Worm (Caenorhabditis elegans) whole organism, L4 larva: ENCODE measurements around the gene ucp-4.
"Not testable (repeated sequence)": the region's sequence is repeated elsewhere in the genome, so short reads cannot be mapped to it uniquely, and the experiment has no call there.

Experiments used
- D1046.2 ChIP-seq: fragments of 200-800 bp; sonication (Bioruptor generic); IDR thresholded peaks from 2 replicates; pipeline ENCODE4 v1.3.6; 2022; ENCODE audit warnings: missing genetic modification characterization, missing compliant biosample characterization
- F26F4.8 ChIP-seq: fragments of 200-800 bp; sonication (Bioruptor generic); conservative IDR thresholded peaks from 2 replicates; pipeline ENCODE4 v1.3.6; 2022; ENCODE audit warnings: missing genetic modification characterization, missing compliant biosample characterization
- F44E2.7 ChIP-seq: fragments of 200-800 bp; sonication (Bioruptor generic); IDR thresholded peaks from 2 replicates; pipeline ENCODE4 v2.1.2; 2022; ENCODE audit warnings: missing genetic modification characterization, missing compliant biosample characterization
- T26A8.4 ChIP-seq: fragments of 200-800 bp; sonication (Bioruptor generic); IDR thresholded peaks from 2 replicates; pipeline ENCODE4 v1.3.6; 2022; ENCODE audit warnings: missing genetic modification characterization, missing compliant biosample characterization
- Y105C5A.15 ChIP-seq: fragments of 200-800 bp; sonication (Bioruptor generic); IDR thresholded peaks from 2 replicates; pipeline ENCODE4 v1.3.6; 2022; ENCODE audit warnings: missing genetic modification characterization, missing compliant biosample characterization
- Y48G9A.11 ChIP-seq: fragments of 200-800 bp; sonication (Bioruptor generic); IDR thresholded peaks from 2 replicates; pipeline ENCODE4 v1.3.6; 2022; ENCODE audit warnings: missing genetic modification reagents, missing genetic modification characterization, missing compliant biosample characterization
- Y75B8A.6 ChIP-seq: fragments of 200-800 bp; sonication (Bioruptor generic); IDR thresholded peaks from 2 replicates; pipeline ENCODE4 v1.3.6; 2022; ENCODE audit warnings: missing genetic modification reagents, missing genetic modification characterization, missing compliant biosample characterization
- ama-1 ChIP-seq: fragments of 150-350 bp; optimal IDR thresholded peaks from 2 replicates; lab custom pipeline; 2014; ENCODE audit warnings: inconsistent platforms, mixed read lengths
- arid-1 ChIP-seq: fragments of 200-800 bp; sonication (Bioruptor generic); conservative IDR thresholded peaks from 2 replicates; pipeline ENCODE4 v1.3.6; 2022; ENCODE audit warnings: missing genetic modification reagents, missing genetic modification characterization, missing compliant biosample characterization
- attf-4 ChIP-seq: sonication (generic microtip); optimal IDR thresholded peaks from 3 replicates; lab custom pipeline; 2017; ENCODE audit warnings: missing biosample characterization, missing genetic modification characterization
- ceh-20 ChIP-seq: fragments of 200-800 bp; sonication (Bioruptor generic); IDR thresholded peaks from 2 replicates; pipeline ENCODE4 v1.3.6; 2022; ENCODE audit warnings: missing genetic modification reagents, missing genetic modification characterization, missing compliant biosample characterization
- ces-1 ChIP-seq: fragments of 150-350 bp; sonication (generic microtip); optimal IDR thresholded peaks from 4 replicates; lab custom pipeline; 2014; ENCODE audit warnings: missing biosample characterization, missing genetic modification reagents, missing genetic modification characterization
- ctbp-1 ChIP-seq: fragments of 200-800 bp; sonication (Bioruptor generic); IDR thresholded peaks from 2 replicates; pipeline ENCODE4 v1.3.6; 2022; ENCODE audit warnings: missing genetic modification reagents, missing genetic modification characterization, missing compliant biosample characterization
- daf-19 ChIP-seq: fragments of 200-800 bp; sonication (Bioruptor generic); conservative IDR thresholded peaks from 2 replicates; pipeline ENCODE4 v1.3.6; 2022; ENCODE audit warnings: missing genetic modification characterization, missing compliant biosample characterization
- dmd-6 ChIP-seq: fragments of 200-800 bp; sonication (Bioruptor generic); IDR thresholded peaks from 2 replicates; pipeline ENCODE4 v1.3.6; 2022; ENCODE audit warnings: missing genetic modification reagents, missing genetic modification characterization, missing compliant biosample characterization
- dmd-8 ChIP-seq: fragments of 200-800 bp; sonication (Bioruptor generic); IDR thresholded peaks from 2 replicates; pipeline ENCODE4 v1.3.6; 2022; ENCODE audit warnings: missing genetic modification characterization, missing compliant biosample characterization
- dmd-9 ChIP-seq: fragments of 200-800 bp; sonication (Bioruptor generic); IDR thresholded peaks from 2 replicates; pipeline ENCODE4 v1.3.6; 2022; ENCODE audit warnings: missing genetic modification reagents, missing genetic modification characterization, missing compliant biosample characterization
- duxl-1 ChIP-seq: sonication (generic microtip); optimal IDR thresholded peaks from 2 replicates; lab custom pipeline; 2016; ENCODE audit warnings: mild to moderate bottlenecking, missing genetic modification characterization, moderate library complexity, missing compliant biosample characterization; ENCODE audit not compliant: poor library complexity
- egl-43 ChIP-seq: fragments of 200-800 bp; sonication (Bioruptor generic); IDR thresholded peaks from 2 replicates; pipeline ENCODE4 v1.3.6; 2022; ENCODE audit warnings: missing genetic modification reagents, missing genetic modification characterization, missing compliant biosample characterization
- hmg-1.1 ChIP-seq: fragments of 200-800 bp; sonication (Bioruptor generic); IDR thresholded peaks from 2 replicates; pipeline ENCODE4 v1.3.6; 2022; ENCODE audit warnings: missing genetic modification reagents, missing genetic modification characterization, missing compliant biosample characterization
- lim-7 ChIP-seq: fragments of 200-800 bp; sonication (Bioruptor generic); IDR thresholded peaks from 2 replicates; pipeline ENCODE4 v1.3.6; 2022; ENCODE audit warnings: missing genetic modification characterization, missing compliant biosample characterization
- lin-1 ChIP-seq: fragments of 200-800 bp; sonication (Bioruptor generic); IDR thresholded peaks from 2 replicates; pipeline ENCODE4 v1.3.6; 2022; ENCODE audit warnings: missing genetic modification reagents, missing genetic modification characterization, missing compliant biosample characterization
- lin-29 ChIP-seq: fragments of 200-800 bp; sonication (Bioruptor generic); IDR thresholded peaks from 2 replicates; pipeline ENCODE4 v1.3.6; 2022; ENCODE audit warnings: missing genetic modification reagents, missing genetic modification characterization, missing compliant biosample characterization
- lin-38 ChIP-seq: fragments of 200-800 bp; sonication (Bioruptor generic); IDR thresholded peaks from 2 replicates; pipeline ENCODE4 v1.3.6; 2022; ENCODE audit warnings: missing genetic modification reagents, missing genetic modification characterization, missing compliant biosample characterization
- madf-5 ChIP-seq, 2 experiments: fragments of 200-800 bp; sonication (Bioruptor generic); IDR thresholded peaks; 2 replicates each; pipeline ENCODE4 v1.3.6; 2022; ENCODE audit warnings: missing compliant biosample characterization in 2 of 2, missing genetic modification characterization in 2 of 2
- madf-9 ChIP-seq: fragments of 200-800 bp; sonication (Bioruptor generic); conservative IDR thresholded peaks from 2 replicates; pipeline ENCODE4 v1.3.6; 2022; ENCODE audit warnings: missing genetic modification reagents, missing genetic modification characterization, missing compliant biosample characterization
- mdt-29 ChIP-seq: fragments of 200-800 bp; sonication (Bioruptor generic); IDR thresholded peaks from 2 replicates; pipeline ENCODE4 v1.3.6; 2022; ENCODE audit warnings: missing genetic modification reagents, missing genetic modification characterization, missing compliant biosample characterization
- nhr-28 ChIP-seq: fragments of 150-350 bp; optimal IDR thresholded peaks from 2 replicates; lab custom pipeline; 2014; ENCODE audit warnings: missing biosample characterization, missing genetic modification characterization
- nhr-42 ChIP-seq: fragments of 200-800 bp; sonication (Bioruptor generic); IDR thresholded peaks from 2 replicates; pipeline ENCODE4 v1.3.6; 2022; ENCODE audit warnings: missing genetic modification characterization, missing compliant biosample characterization
- pha-4 ChIP-seq, 2 experiments: fragments of 150-350 bp in 1 of 2; fragments of 200-800 bp in 1 of 2; sonication (Bioruptor generic) in 1 of 2; IDR thresholded peaks in 1 of 2; optimal IDR thresholded peaks in 1 of 2; 2 replicates each; pipeline versions ENCODE4 v1.3.6 to Lab custom; 2014 to 2022; ENCODE audit warnings: missing genetic modification characterization in 2 of 2, missing genetic modification reagents in 2 of 2, missing biosample characterization in 1 of 2, missing compliant biosample characterization in 1 of 2
- php-3 ChIP-seq: fragments of 200-800 bp; sonication (Bioruptor generic); IDR thresholded peaks from 2 replicates; pipeline ENCODE4 v1.3.6; 2022; ENCODE audit warnings: missing genetic modification reagents, missing genetic modification characterization, missing compliant biosample characterization
- saeg-2 ChIP-seq: fragments of 200-800 bp; sonication (Bioruptor generic); IDR thresholded peaks from 2 replicates; pipeline ENCODE4 v1.3.6; 2022; ENCODE audit warnings: missing genetic modification reagents, missing genetic modification characterization, missing compliant biosample characterization
- snpc-1.2 ChIP-seq: fragments of 200-800 bp; sonication (Bioruptor generic); IDR thresholded peaks from 2 replicates; pipeline ENCODE4 v1.3.6; 2022; ENCODE audit warnings: missing genetic modification reagents, missing genetic modification characterization, missing compliant biosample characterization
- spr-3 ChIP-seq: fragments of 200-800 bp; sonication (Bioruptor generic); optimal IDR thresholded peaks from 2 replicates; lab custom pipeline; 2018; ENCODE audit warnings: mild to moderate bottlenecking, missing genetic modification characterization, missing compliant biosample characterization
- tra-1 ChIP-seq: fragments of 200-800 bp; sonication (Bioruptor generic); IDR thresholded peaks from 2 replicates; pipeline ENCODE4 v1.3.6; 2022; ENCODE audit warnings: missing genetic modification reagents, missing genetic modification characterization, missing compliant biosample characterization
- vab-7 ChIP-seq: fragments of 200-800 bp; sonication (Bioruptor generic); IDR thresholded peaks from 2 replicates; pipeline ENCODE4 v1.3.6; 2022; ENCODE audit warnings: missing genetic modification reagents, missing genetic modification characterization, missing compliant biosample characterization
- zfp-3 ChIP-seq: fragments of 200-800 bp; sonication (Bioruptor generic); conservative IDR thresholded peaks from 2 replicates; pipeline ENCODE4 v1.3.6; 2022; ENCODE audit warnings: missing genetic modification reagents, missing genetic modification characterization, missing compliant biosample characterization
- zip-11 ChIP-seq: fragments of 200-800 bp; sonication (Bioruptor generic); IDR thresholded peaks from 2 replicates; pipeline ENCODE4 v1.3.6; 2022; ENCODE audit warnings: missing genetic modification characterization, missing compliant biosample characterization
- ztf-11 ChIP-seq: fragments of 150-350 bp; optimal IDR thresholded peaks from 2 replicates; lab custom pipeline; 2014; ENCODE audit warnings: missing biosample characterization, missing genetic modification characterization

Gene ucp-4

DNA sequence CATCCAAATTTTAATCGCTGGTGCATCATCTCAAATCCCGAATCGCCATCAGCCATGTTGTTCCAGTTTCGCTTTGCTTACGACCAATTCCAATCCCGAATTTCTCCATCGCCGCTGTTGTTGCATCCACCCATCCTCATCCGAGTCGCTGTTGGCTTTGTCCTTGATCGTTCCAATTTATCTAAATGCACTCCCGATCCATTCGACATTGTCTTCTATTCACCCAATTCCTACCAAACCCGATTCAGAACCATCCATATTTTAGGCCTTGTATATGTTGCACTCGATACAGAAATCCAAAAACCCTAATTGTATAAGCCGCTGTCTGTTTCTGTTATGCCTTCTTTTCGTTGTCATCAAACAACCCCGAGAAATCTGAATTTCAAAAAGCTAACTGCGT is 6.2 kb downstream of the ucp-4 start (continued):
- TF ChIP-seq snpc-1.2 (peak; percentile 70; the same call in 1 of the 2 replicates), nhr-28 (tag; lab: Kevin White, UChicago) (no peak), ama-1 (lab: Kevin White, UChicago) (peak; percentile 24), attf-4 (no peak), ces-1 (GFP tag; lab: Kevin White, UChicago) (no peak), dmd-6 (no peak; the same call in none of the 2 replicates), spr-3 (no peak), egl-43 (GFP tag; lab: Robert Waterston, UW) (peak; percentile 80), duxl-1 (no peak), lim-7 (no peak), ztf-11 (tag; lab: Kevin White, UChicago) (no peak)

ce11 chrV:9341814-9342213 is 7.7 kb downstream of the ucp-4 start:
- peak; percentile 75 for TF ChIP-seq Y48G9A.11 (GFP tag; lab: Robert Waterston, UW)
- peak; percentile 72; the same call in 1 of the 2 replicates for TF ChIP-seq dmd-8
- TF ChIP-seq ceh-20 (GFP tag; lab: Robert Waterston, UW), result peak; percentile 87
- peak; percentile 92 for TF ChIP-seq tra-1
- TF ChIP-seq T26A8.4 (GFP tag; lab: Robert Waterston, UW), result peak; percentile 94
- TF ChIP-seq Y105C5A.15 (GFP tag; lab: Robert Waterston, UW), result peak; percentile 94
- TF ChIP-seq zip-11 (GFP tag; lab: Robert Waterston, UW), result peak; percentile 74; the same call in 1 of the 2 replicates
- peak; percentile 87; the same call in 1 of the 2 replicates for TF ChIP-seq pha-4 (GFP tag; IDR thresholded peaks at IDR 0.05; lab: Robert Waterston, UW)
- TF ChIP-seq pha-4 (tag; optimal IDR thresholded peaks at IDR 0.05; lab: Kevin White, UChicago), result not testable (repeated sequence)
- TF ChIP-seq madf-5 (GFP tag; IDR thresholded peaks at IDR 0.05; lab: Robert Waterston, UW), result 0 out of 4 replicates have a peak, but pooled peaks of 1 of the 2 experiments have one; percentile 18
- peak; percentile 98 for TF ChIP-seq zfp-3 (GFP tag; lab: Robert Waterston, UW)
- TF ChIP-seq daf-19 (GFP tag; lab: Robert Waterston, UW), result peak; percentile 67; the same call in 1 of the 2 replicates
- TF ChIP-seq F26F4.8 (GFP tag; lab: Robert Waterston, UW), result 0 out of 2 replicates have a peak, but pooled peaks have one; percentile 40
- TF ChIP-seq lin-29 (GFP tag; lab: Robert Waterston, UW), result peak; percentile 88
- TF ChIP-seq nhr-42 (GFP tag; lab: Robert Waterston, UW), result peak; percentile 70
- peak; percentile 85 for TF ChIP-seq php-3 (GFP tag; lab: Robert Waterston, UW)
- TF ChIP-seq dmd-6, result peak; percentile 55
- TF ChIP-seq vab-7 (GFP tag; lab: Robert Waterston, UW), result peak; percentile 56
- peak; percentile 74 for TF ChIP-seq madf-9 (GFP tag; lab: Robert Waterston, UW)
- peak; percentile 75 for TF ChIP-seq ctbp-1 (GFP tag; lab: Robert Waterston, UW)
- TF ChIP-seq snpc-1.2, result peak; percentile 76
- peak; percentile 85; the same call in 1 of the 2 replicates for TF ChIP-seq F44E2.7
- peak; percentile 83 for TF ChIP-seq egl-43 (GFP tag; lab: Robert Waterston, UW)
- peak; percentile 77 for TF ChIP-seq lim-7
- peak; percentile 81 for TF ChIP-seq lin-38 (GFP tag; lab: Robert Waterston, UW)
- peak; percentile 86; the same call in 1 of the 2 replicates for TF ChIP-seq Y75B8A.6 (GFP tag; lab: Robert Waterston, UW)
- TF ChIP-seq arid-1, result peak; percentile 80
- TF ChIP-seq saeg-2, result peak; percentile 90
- TF ChIP-seq D1046.2 (GFP tag; lab: Robert Waterston, UW), result peak; percentile 83
- peak; percentile 90 for TF ChIP-seq lin-1 (GFP tag; lab: Robert Waterston, UW)
- peak; percentile 66 for TF ChIP-seq hmg-1.1 (GFP tag; lab: Robert Waterston, UW)
- peak; percentile 58 for TF ChIP-seq mdt-29 (GFP tag; lab: Robert Waterston, UW)
- TF ChIP-seq dmd-9 (GFP tag; lab: Robert Waterston, UW), result 0 out of 2 replicates have a peak, but pooled peaks have one; percentile 50
